Worm (Caenorhabditis elegans) whole organism, early embryonic: Measurements from ENCODE around the gene ZK930.2.

Experiments
- B0310.2 ChIP-seq: sonication (generic microtip); optimal IDR thresholded peaks from 2 replicates; lab custom pipeline; 2016; ENCODE audit warnings: mild to moderate bottlenecking, missing genetic modification characterization, missing compliant biosample characterization
- ama-1 ChIP-seq: fragments of 150-350 bp; optimal IDR thresholded peaks from 2 replicates; lab custom pipeline; 2014
- ceh-36 ChIP-seq: sonication (generic microtip); optimal IDR thresholded peaks from 2 replicates; lab custom pipeline; 2016; ENCODE audit warnings: missing genetic modification characterization, inconsistent platforms, missing compliant biosample characterization
- ets-7 ChIP-seq: sonication (generic microtip); optimal IDR thresholded peaks from 2 replicates; lab custom pipeline; 2016; ENCODE audit warnings: missing genotype, missing genetic modification characterization, missing compliant biosample characterization
- flt-1 ChIP-seq: fragments of 200-800 bp; sonication (Bioruptor generic); IDR thresholded peaks from 2 replicates; pipeline ENCODE4 v1.3.6; 2022; ENCODE audit warnings: missing genetic modification characterization, missing compliant biosample characterization
- hmg-4 ChIP-seq: fragments of 200-800 bp; sonication (Bioruptor generic); optimal IDR thresholded peaks from 2 replicates; lab custom pipeline; 2018; ENCODE audit warnings: mild to moderate bottlenecking, missing genetic modification characterization, missing compliant biosample characterization
- pes-1 ChIP-seq: fragments of 200-800 bp; sonication (Bioruptor generic); IDR thresholded peaks from 2 replicates; pipeline ENCODE4 v1.3.6; 2022; ENCODE audit warnings: missing genetic modification reagents, missing genetic modification characterization, missing compliant biosample characterization
- tbx-37 ChIP-seq: fragments of 200-800 bp; sonication (Bioruptor generic); conservative IDR thresholded peaks from 2 replicates; pipeline ENCODE4 v1.3.6; 2022; ENCODE audit warnings: missing genetic modification reagents, missing genetic modification characterization, missing compliant biosample characterization

- no peak for TF ChIP-seq ets-7 (tag; lab: Kevin White, UChicago)
- no peak for TF ChIP-seq ama-1
- no peak for TF ChIP-seq tbx-37 (GFP tag; lab: Robert Waterston, UW)
- TF ChIP-seq B0310.2: no peak
- TF ChIP-seq pes-1 (GFP tag; lab: Robert Waterston, UW): no peak
- no peak for TF ChIP-seq hmg-4 (GFP tag; lab: Kevin White, UChicago)
- no peak for TF ChIP-seq ceh-36 (tag; lab: Kevin White, UChicago)
- no peak for TF ChIP-seq flt-1 (GFP tag; lab: Robert Waterston, UW)
Measured at ce11 chrII:11905023-11905422, 11.8 kb upstream of the ZK930.2 start.
